Worm (Caenorhabditis elegans) whole organism, L4 larva: ENCODE measurements around the gene unc-44.

Source experiments
- R02D3.7 ChIP-seq: fragments of 150-350 bp; sonication (generic microtip); optimal IDR thresholded peaks from 3 replicates; lab custom pipeline; 2014; ENCODE audit warnings: missing biosample characterization, missing genetic modification characterization
- T26A8.4 ChIP-seq: fragments of 200-800 bp; sonication (Bioruptor generic); IDR thresholded peaks from 2 replicates; pipeline ENCODE4 v1.3.6; 2022; ENCODE audit warnings: missing genetic modification characterization, missing compliant biosample characterization
- Y48G9A.11 ChIP-seq: fragments of 200-800 bp; sonication (Bioruptor generic); IDR thresholded peaks from 2 replicates; pipeline ENCODE4 v1.3.6; 2022; ENCODE audit warnings: missing genetic modification reagents, missing genetic modification characterization, missing compliant biosample characterization
- Y5F2A.4 ChIP-seq: fragments of 200-800 bp; sonication (Bioruptor generic); optimal IDR thresholded peaks from 2 replicates; lab custom pipeline; 2018; ENCODE audit warnings: mild to moderate bottlenecking, missing genetic modification characterization, missing compliant biosample characterization
- ZK546.5 ChIP-seq, 2 experiments: sonication (generic microtip); optimal IDR thresholded peaks; 2 replicates each; lab custom pipeline; 2017; ENCODE audit warnings: missing biosample characterization in 2 of 2, missing genetic modification characterization in 2 of 2
- aha-1 ChIP-seq: fragments of 150-350 bp; peaks from one replicate; lab custom pipeline; 2014; ENCODE audit warnings: missing biosample characterization, missing genetic modification characterization
- aly-2 ChIP-seq: sonication (generic microtip); optimal IDR thresholded peaks from 2 replicates; lab custom pipeline; 2018; ENCODE audit warnings: missing biosample characterization, missing genetic modification characterization
- ama-1 ChIP-seq: fragments of 150-350 bp; optimal IDR thresholded peaks from 2 replicates; lab custom pipeline; 2014; ENCODE audit warnings: inconsistent platforms, mixed read lengths
- arid-1 ChIP-seq: fragments of 200-800 bp; sonication (Bioruptor generic); conservative IDR thresholded peaks from 2 replicates; pipeline ENCODE4 v1.3.6; 2022; ENCODE audit warnings: missing genetic modification reagents, missing genetic modification characterization, missing compliant biosample characterization
- ces-1 ChIP-seq: fragments of 150-350 bp; sonication (generic microtip); optimal IDR thresholded peaks from 4 replicates; lab custom pipeline; 2014; ENCODE audit warnings: missing biosample characterization, missing genetic modification reagents, missing genetic modification characterization
- ctbp-1 ChIP-seq: fragments of 200-800 bp; sonication (Bioruptor generic); IDR thresholded peaks from 2 replicates; pipeline ENCODE4 v1.3.6; 2022; ENCODE audit warnings: missing genetic modification reagents, missing genetic modification characterization, missing compliant biosample characterization
- daf-12 ChIP-seq: fragments of 150-350 bp; optimal IDR thresholded peaks from 2 replicates; lab custom pipeline; 2014; ENCODE audit warnings: missing biosample characterization, missing genetic modification reagents, missing genetic modification characterization
- daf-16 ChIP-seq, 3 experiments: sonication (generic microtip); optimal IDR thresholded peaks; 2 replicates each; lab custom pipeline; 2016 to 2017; ENCODE audit warnings: missing genetic modification characterization in 3 of 3, missing genetic modification reagents in 3 of 3, mild to moderate bottlenecking in 2 of 3, missing compliant biosample characterization in 2 of 3, missing biosample characterization in 1 of 3, moderate library complexity in 1 of 3
- daf-19 ChIP-seq: fragments of 200-800 bp; sonication (Bioruptor generic); conservative IDR thresholded peaks from 2 replicates; pipeline ENCODE4 v1.3.6; 2022; ENCODE audit warnings: missing genetic modification characterization, missing compliant biosample characterization
- dmd-6 ChIP-seq: fragments of 200-800 bp; sonication (Bioruptor generic); IDR thresholded peaks from 2 replicates; pipeline ENCODE4 v1.3.6; 2022; ENCODE audit warnings: missing genetic modification reagents, missing genetic modification characterization, missing compliant biosample characterization
- dmd-9 ChIP-seq: fragments of 200-800 bp; sonication (Bioruptor generic); IDR thresholded peaks from 2 replicates; pipeline ENCODE4 v1.3.6; 2022; ENCODE audit warnings: missing genetic modification reagents, missing genetic modification characterization, missing compliant biosample characterization
- dpl-1 ChIP-seq: fragments of 150-350 bp; optimal IDR thresholded peaks from 2 replicates; lab custom pipeline; 2014; ENCODE audit warnings: missing biosample characterization, missing genetic modification reagents, missing genetic modification characterization
- duxl-1 ChIP-seq: sonication (generic microtip); optimal IDR thresholded peaks from 2 replicates; lab custom pipeline; 2016; ENCODE audit warnings: mild to moderate bottlenecking, missing genetic modification characterization, moderate library complexity, missing compliant biosample characterization; ENCODE audit not compliant: poor library complexity
- egl-43 ChIP-seq: fragments of 200-800 bp; sonication (Bioruptor generic); IDR thresholded peaks from 2 replicates; pipeline ENCODE4 v1.3.6; 2022; ENCODE audit warnings: missing genetic modification reagents, missing genetic modification characterization, missing compliant biosample characterization
- fkh-10 ChIP-seq: fragments of 150-350 bp; optimal IDR thresholded peaks from 2 replicates; lab custom pipeline; 2014; ENCODE audit warnings: missing biosample characterization, missing genetic modification reagents, missing genetic modification characterization
- fos-1 ChIP-seq: fragments of 150-350 bp; optimal IDR thresholded peaks from 2 replicates; lab custom pipeline; 2014; ENCODE audit warnings: missing biosample characterization, missing genetic modification characterization
- hlh-11 ChIP-seq: fragments of 200-800 bp; sonication (Bioruptor generic); optimal IDR thresholded peaks from 2 replicates; lab custom pipeline; 2018; ENCODE audit warnings: mild to moderate bottlenecking, missing genetic modification characterization, missing compliant biosample characterization
- hlh-30 ChIP-seq: sonication (generic microtip); optimal IDR thresholded peaks from 2 replicates; lab custom pipeline; 2017; ENCODE audit warnings: antibody characterized with exemption, mild to moderate bottlenecking, missing genetic modification characterization, missing compliant biosample characterization; ENCODE audit not compliant: insufficient read depth
- lin-13 ChIP-seq: fragments of 150-350 bp; optimal IDR thresholded peaks from 2 replicates; lab custom pipeline; 2014; ENCODE audit warnings: missing biosample characterization, missing genetic modification reagents, missing genetic modification characterization
- lin-39 ChIP-seq: fragments of 150-350 bp; optimal IDR thresholded peaks from 2 replicates; lab custom pipeline; 2014; ENCODE audit warnings: missing biosample characterization, missing genetic modification reagents, missing genetic modification characterization
- lir-3 ChIP-seq: sonication (generic microtip); optimal IDR thresholded peaks from 2 replicates; lab custom pipeline; 2016; ENCODE audit warnings: mild to moderate bottlenecking, missing genetic modification characterization, missing compliant biosample characterization
- lsy-2 ChIP-seq, 2 experiments: fragments of 150-350 bp in 1 of 2; sonication (generic microtip) in 1 of 2; optimal IDR thresholded peaks; 2 replicates each; lab custom pipeline; 2014 to 2017; ENCODE audit warnings: missing biosample characterization in 2 of 2, missing genetic modification characterization in 2 of 2
- mep-1 ChIP-seq: fragments of 150-350 bp; sonication (generic microtip); optimal IDR thresholded peaks from 3 replicates; lab custom pipeline; 2014; ENCODE audit warnings: missing biosample characterization, missing genetic modification characterization
- mxl-3 ChIP-seq: fragments of 200-800 bp; sonication (Bioruptor generic); optimal IDR thresholded peaks from 2 replicates; lab custom pipeline; 2018; ENCODE audit warnings: mild to moderate bottlenecking, missing genetic modification characterization, missing compliant biosample characterization
- nhr-102 ChIP-seq: sonication (generic microtip); optimal IDR thresholded peaks from 2 replicates; lab custom pipeline; 2016; ENCODE audit warnings: mild to moderate bottlenecking, missing genetic modification characterization, moderate library complexity, missing compliant biosample characterization
- nhr-111 ChIP-seq: fragments of 200-800 bp; sonication (Bioruptor generic); optimal IDR thresholded peaks from 2 replicates; lab custom pipeline; 2018; ENCODE audit warnings: mild to moderate bottlenecking, missing genetic modification characterization, missing compliant biosample characterization
- nhr-237 ChIP-seq: sonication (generic microtip); optimal IDR thresholded peaks from 2 replicates; lab custom pipeline; 2017; ENCODE audit warnings: missing biosample characterization, missing genetic modification characterization
- nhr-28 ChIP-seq: fragments of 150-350 bp; optimal IDR thresholded peaks from 2 replicates; lab custom pipeline; 2014; ENCODE audit warnings: missing biosample characterization, missing genetic modification characterization
- nhr-48 ChIP-seq: sonication (generic microtip); optimal IDR thresholded peaks from 2 replicates; lab custom pipeline; 2016; ENCODE audit warnings: mild to moderate bottlenecking, missing genetic modification characterization, missing compliant biosample characterization
- nhr-6 ChIP-seq: fragments of 150-350 bp; optimal IDR thresholded peaks from 2 replicates; lab custom pipeline; 2014; ENCODE audit warnings: missing biosample characterization, missing genetic modification characterization
- nhr-77 ChIP-seq: fragments of 150-350 bp; optimal IDR thresholded peaks from 2 replicates; lab custom pipeline; 2014; ENCODE audit warnings: missing biosample characterization, missing genetic modification characterization
- pqm-1 ChIP-seq: sonication (generic microtip); optimal IDR thresholded peaks from 2 replicates; lab custom pipeline; 2017; ENCODE audit warnings: missing biosample characterization, missing genetic modification characterization
- rbr-2 ChIP-seq: sonication (generic microtip); optimal IDR thresholded peaks from 2 replicates; lab custom pipeline; 2016; ENCODE audit warnings: missing genotype, missing genetic modification characterization, missing compliant biosample characterization
- saeg-2 ChIP-seq: fragments of 200-800 bp; sonication (Bioruptor generic); IDR thresholded peaks from 2 replicates; pipeline ENCODE4 v1.3.6; 2022; ENCODE audit warnings: missing genetic modification reagents, missing genetic modification characterization, missing compliant biosample characterization
- set-16 ChIP-seq: fragments of 200-800 bp; sonication (Bioruptor generic); IDR thresholded peaks from 2 replicates; pipeline ENCODE4 v1.3.6; 2022; ENCODE audit warnings: missing genetic modification reagents, missing genetic modification characterization, missing compliant biosample characterization
- skn-1 ChIP-seq: fragments of 150-350 bp; optimal IDR thresholded peaks from 2 replicates; lab custom pipeline; 2014; ENCODE audit warnings: missing biosample characterization, missing genetic modification characterization
- tag-97 ChIP-seq: fragments of 200-800 bp; sonication (Bioruptor generic); IDR thresholded peaks from 2 replicates; pipeline ENCODE4 v1.3.6; 2022; ENCODE audit warnings: missing genetic modification characterization, missing compliant biosample characterization
- unc-130 ChIP-seq: sonication (generic microtip); optimal IDR thresholded peaks from 2 replicates; lab custom pipeline; 2016; ENCODE audit warnings: missing genetic modification reagents, missing genetic modification characterization, missing compliant biosample characterization
- unc-39 ChIP-seq: sonication (generic microtip); optimal IDR thresholded peaks from 2 replicates; lab custom pipeline; 2017; ENCODE audit warnings: missing biosample characterization, missing genetic modification characterization
- vab-7 ChIP-seq: fragments of 200-800 bp; sonication (Bioruptor generic); IDR thresholded peaks from 2 replicates; pipeline ENCODE4 v1.3.6; 2022; ENCODE audit warnings: missing genetic modification reagents, missing genetic modification characterization, missing compliant biosample characterization
- zag-1 ChIP-seq: fragments of 150-350 bp; optimal IDR thresholded peaks from 2 replicates; lab custom pipeline; 2014; ENCODE audit warnings: missing biosample characterization, missing genetic modification characterization
- zfp-2 ChIP-seq: sonication (generic microtip); optimal IDR thresholded peaks from 2 replicates; lab custom pipeline; 2016; ENCODE audit warnings: mild to moderate bottlenecking, missing genetic modification characterization, missing compliant biosample characterization
- ztf-11 ChIP-seq: fragments of 150-350 bp; optimal IDR thresholded peaks from 2 replicates; lab custom pipeline; 2014; ENCODE audit warnings: missing biosample characterization, missing genetic modification characterization
- ztf-7 ChIP-seq: fragments of 150-350 bp; optimal IDR thresholded peaks from 2 replicates; lab custom pipeline; 2014; ENCODE audit warnings: missing biosample characterization, missing genetic modification characterization

The unc-44 gene

DNA sequence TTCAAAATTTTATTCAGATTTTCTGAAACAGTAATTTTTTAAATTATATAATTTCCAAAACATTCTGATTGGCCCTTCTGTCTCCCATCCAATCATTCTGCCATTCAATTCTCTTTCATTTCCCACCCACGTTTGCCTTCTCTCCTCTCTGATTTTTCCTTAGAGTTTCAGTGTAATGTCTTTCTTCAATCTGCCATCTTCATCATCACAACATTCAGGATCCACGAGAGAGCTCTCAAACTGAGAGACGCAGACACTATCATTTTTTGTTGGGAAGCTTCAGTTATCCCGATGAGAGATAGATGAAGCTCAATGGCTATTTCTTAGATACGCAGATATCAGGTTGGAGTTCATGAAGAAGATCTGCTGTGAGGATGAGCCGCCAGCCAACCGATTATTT, 38.5 kb downstream of the unc-44 start:
- TF ChIP-seq daf-19 (GFP tag; lab: Robert Waterston, UW) (no peak), daf-16 (GFP tag; optimal IDR thresholded peaks at IDR 0.05; lab: Kevin White, UChicago) (peak in 1 of 2 experiments; percentile 16), daf-16 (tag; optimal IDR thresholded peaks at IDR 0.05; lab: Kevin White, UChicago) (no peak), zag-1 (tag; lab: Kevin White, UChicago) (no peak), lin-13 (GFP tag; lab: Kevin White, UChicago) (no peak), egl-43 (GFP tag; lab: Robert Waterston, UW) (no peak), unc-130 (GFP tag; lab: Kevin White, UChicago) (no peak), lir-3 (no peak), daf-12 (no peak), T26A8.4 (GFP tag; lab: Robert Waterston, UW) (no peak), dmd-9 (GFP tag; lab: Robert Waterston, UW) (no peak), hlh-11 (tag; lab: Kevin White, UChicago) (peak; percentile 12), nhr-28 (tag; lab: Kevin White, UChicago) (no peak)
- TF ChIP-seq, all 104 proteins: peak for 2

DNA sequence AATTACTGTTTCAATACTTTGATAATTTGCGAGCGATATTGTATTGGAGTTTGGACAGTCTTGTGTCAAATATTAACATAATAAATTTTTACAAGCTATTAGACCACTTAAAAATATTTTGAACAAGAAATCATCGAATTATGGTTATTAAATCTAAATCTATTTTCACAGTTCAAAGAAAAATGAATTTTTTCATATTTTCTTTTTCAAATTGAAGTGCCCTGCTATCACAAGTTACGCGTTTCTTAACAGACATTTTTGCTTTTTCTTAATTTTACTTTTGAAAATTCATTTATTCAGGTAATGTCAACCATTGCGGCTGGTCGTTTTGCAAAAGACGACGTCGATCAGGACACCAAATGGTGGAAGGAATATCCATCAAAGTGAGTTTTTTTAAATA, 39.5 kb downstream of the unc-44 start, which contains the start of gene C46G7.2:
C46G7.2 (plus strand) TSS at position 301 of the 400 bp plus-strand sequence.
- TF ChIP-seq nhr-48 (tag; lab: Kevin White, UChicago) (no peak), unc-39 (tag; lab: Kevin White, UChicago) (no peak), aha-1 (no peak), nhr-237 (no peak), hlh-30 (tag; lab: Kevin White, UChicago) (no peak), nhr-111 (GFP tag; lab: Kevin White, UChicago) (no peak), mep-1 (tag; lab: Kevin White, UChicago) (no peak), ctbp-1 (GFP tag; lab: Robert Waterston, UW) (no peak), ces-1 (GFP tag; lab: Kevin White, UChicago) (no peak), duxl-1 (no peak), Y5F2A.4 (GFP tag; lab: Kevin White, UChicago) (no peak), arid-1 (GFP tag; lab: Robert Waterston, UW) (no peak), aly-2 (tag; lab: Kevin White, UChicago) (no peak)

DNA sequence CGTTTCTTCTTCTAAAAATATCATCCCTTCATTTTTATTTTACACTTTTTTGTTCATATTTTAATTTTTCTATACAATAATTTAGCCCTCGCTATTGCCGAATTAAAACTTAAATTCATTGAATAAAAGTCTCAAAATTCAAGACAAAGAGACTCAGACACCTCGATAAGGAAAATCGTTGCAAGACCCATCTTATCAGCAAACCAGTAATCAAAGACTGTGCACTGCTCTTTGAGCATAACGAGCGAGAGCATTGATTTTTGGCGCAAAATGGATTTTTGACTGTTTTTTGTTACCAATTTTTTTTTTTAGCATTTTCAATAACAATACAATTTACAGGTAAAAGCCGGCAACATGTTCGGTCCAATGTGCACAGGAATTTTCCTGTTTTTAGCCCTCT, 42.3 kb downstream of the unc-44 start, which contains the start of gene C46G7.1:
C46G7.1 (plus strand) TSS at position 340 of the 400 bp plus-strand sequence.
- TF ChIP-seq lin-13 (GFP tag; lab: Kevin White, UChicago): no peak
- TF ChIP-seq nhr-6 (tag; lab: Kevin White, UChicago): no peak
- no peak for TF ChIP-seq lsy-2 (tag; optimal IDR thresholded peaks at IDR 0.05; lab: Kevin White, UChicago)
- peak; percentile 84 for TF ChIP-seq aha-1
- peak; percentile 27 for TF ChIP-seq nhr-77
- TF ChIP-seq ZK546.5 (tag; optimal IDR thresholded peaks at IDR 0.05; lab: Kevin White, UChicago): no peak
- TF ChIP-seq tag-97 (GFP tag; lab: Robert Waterston, UW): no peak
- TF ChIP-seq saeg-2: no peak
- no peak for TF ChIP-seq zfp-2 (tag; lab: Kevin White, UChicago)
- no peak for TF ChIP-seq set-16 (GFP tag; lab: Robert Waterston, UW)
- TF ChIP-seq fkh-10 (GFP tag; lab: Kevin White, UChicago): no peak
- TF ChIP-seq vab-7 (GFP tag; lab: Robert Waterston, UW): no peak
- TF ChIP-seq zag-1 (tag; lab: Kevin White, UChicago): no peak
- peak; percentile 36; the same call in 1 of the 2 replicates for TF ChIP-seq dmd-6 (GFP tag; lab: Robert Waterston, UW)
- TF ChIP-seq lin-39 (tag; lab: Kevin White, UChicago): no peak
- TF ChIP-seq rbr-2 (tag; lab: Kevin White, UChicago): no peak
- TF ChIP-seq dpl-1 (GFP tag; lab: Kevin White, UChicago): no peak
- no peak for TF ChIP-seq Y48G9A.11
- TF ChIP-seq skn-1: no peak
- TF ChIP-seq ama-1: peak; percentile 15
- no peak for TF ChIP-seq ztf-11 (tag; lab: Kevin White, UChicago)
- TF ChIP-seq ztf-7 (tag; lab: Kevin White, UChicago): no peak
- TF ChIP-seq R02D3.7 (tag; lab: Kevin White, UChicago): no peak
- TF ChIP-seq mxl-3 (GFP tag; lab: Kevin White, UChicago): peak; percentile 8
- TF ChIP-seq unc-39 (tag; lab: Kevin White, UChicago): no peak
- TF ChIP-seq fos-1: no peak
- TF ChIP-seq pqm-1: peak; percentile 95
- no peak for TF ChIP-seq daf-16 (GFP tag; optimal IDR thresholded peaks at IDR 0.05; lab: Kevin White, UChicago)
- TF ChIP-seq daf-16 (tag; optimal IDR thresholded peaks at IDR 0.05; lab: Kevin White, UChicago): peak; percentile 36
- TF ChIP-seq nhr-102 (tag; lab: Kevin White, UChicago): no peak
- TF ChIP-seq nhr-28 (tag; lab: Kevin White, UChicago): peak; percentile 28
- TF ChIP-seq unc-130 (GFP tag; lab: Kevin White, UChicago): no peak
